Worm (Caenorhabditis elegans) whole organism, early embryonic: ENCODE data around the gene W04G3.5.

ENCODE experiments used
- ama-1 ChIP-seq: fragments of 150-350 bp; optimal IDR thresholded peaks from 2 replicates; lab custom pipeline; 2014
- flt-1 ChIP-seq: fragments of 200-800 bp; sonication (Bioruptor generic); IDR thresholded peaks from 2 replicates; pipeline ENCODE4 v1.3.6; 2022; ENCODE audit warnings: missing genetic modification characterization, missing compliant biosample characterization
- hnd-1 ChIP-seq: sonication (generic microtip); optimal IDR thresholded peaks from 2 replicates; lab custom pipeline; 2016; ENCODE audit warnings: missing genetic modification characterization, missing compliant biosample characterization
- pes-1 ChIP-seq: fragments of 200-800 bp; sonication (Bioruptor generic); IDR thresholded peaks from 2 replicates; pipeline ENCODE4 v1.3.6; 2022; ENCODE audit warnings: missing genetic modification reagents, missing genetic modification characterization, missing compliant biosample characterization
- scrt-1 ChIP-seq: fragments of 200-800 bp; sonication (Bioruptor generic); IDR thresholded peaks from 2 replicates; pipeline ENCODE4 v1.3.6; 2022; ENCODE audit warnings: missing genetic modification characterization, missing compliant biosample characterization
- tbx-11 ChIP-seq: fragments of 200-800 bp; sonication (Bioruptor generic); IDR thresholded peaks from 2 replicates; pipeline ENCODE4 v1.3.6; 2022; ENCODE audit warnings: missing genetic modification characterization, missing compliant biosample characterization
- tbx-37 ChIP-seq: fragments of 200-800 bp; sonication (Bioruptor generic); conservative IDR thresholded peaks from 2 replicates; pipeline ENCODE4 v1.3.6; 2022; ENCODE audit warnings: missing genetic modification reagents, missing genetic modification characterization, missing compliant biosample characterization
- tra-4 ChIP-seq: sonication (generic microtip); optimal IDR thresholded peaks from 2 replicates; lab custom pipeline; 2017; ENCODE audit warnings: missing genetic modification characterization, missing compliant biosample characterization

DNA sequence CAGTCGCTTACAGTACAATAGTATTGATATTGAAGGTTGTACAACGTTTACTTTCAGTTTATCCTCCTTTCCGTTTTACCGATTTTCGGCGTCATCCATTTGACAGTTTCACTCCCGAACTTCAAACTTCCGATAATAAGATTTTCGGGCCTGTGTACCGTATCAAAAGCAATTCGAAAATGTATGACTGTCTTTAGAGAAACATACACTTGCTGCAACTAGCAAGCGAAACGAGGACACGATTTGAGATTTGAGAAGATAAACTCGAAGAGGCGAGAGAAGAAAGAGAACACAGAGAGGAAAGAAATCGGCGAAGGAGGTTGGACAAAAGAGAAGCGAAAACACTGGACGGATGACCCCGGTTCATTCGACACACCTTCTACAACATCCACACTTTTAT, 11.6 kb upstream of the W04G3.5 start, which contains the start of gene lpr-5:
- TF ChIP-seq ama-1 (lab: Kevin White, UChicago) (no peak), tbx-37 (GFP tag; lab: Robert Waterston, UW) (no peak), pes-1 (GFP tag; lab: Robert Waterston, UW) (no peak), tra-4 (tag; lab: Kevin White, UChicago) (no peak), scrt-1 (GFP tag; lab: Robert Waterston, UW) (no peak), tbx-11 (no peak), flt-1 (GFP tag; lab: Robert Waterston, UW) (no peak), hnd-1 (tag; lab: Kevin White, UChicago) (no peak)
